Fruit fly (Drosophila melanogaster) whole organism, prepupa: ENCODE measurements around the gene CG15152.

ENCODE experiments used
- CG11762 ChIP-seq: fragments of 200-800 bp; sonication (Bioruptor generic); optimal IDR thresholded peaks from 3 replicates; lab custom pipeline; 2016; ENCODE audit warnings: missing biosample characterization, missing genetic modification characterization; ENCODE audit not compliant: insufficient read depth
- CG31627 ChIP-seq: fragments of 200-800 bp; sonication (Bioruptor generic); optimal IDR thresholded peaks from 3 replicates; lab custom pipeline; 2016; ENCODE audit warnings: missing biosample characterization, missing genetic modification characterization
- CG34406 ChIP-seq: fragments of 200-800 bp; sonication (Bioruptor generic); optimal IDR thresholded peaks from 3 replicates; lab custom pipeline; 2016; ENCODE audit warnings: missing biosample characterization, missing genetic modification characterization
- CG3919 ChIP-seq: fragments of 200-800 bp; sonication (Bioruptor generic); optimal IDR thresholded peaks from 3 replicates; lab custom pipeline; 2016; ENCODE audit warnings: missing biosample characterization, missing genetic modification characterization
- CG6163 ChIP-seq: fragments of 200-800 bp; sonication (Bioruptor generic); IDR thresholded peaks from 3 replicates; pipeline ENCODE4 v1.3.6; 2022; ENCODE audit warnings: missing biosample characterization, missing genetic modification characterization
- CG6276 ChIP-seq: fragments of 200-800 bp; sonication (Bioruptor generic); optimal IDR thresholded peaks from 2 replicates; lab custom pipeline; 2017; ENCODE audit warnings: missing biosample characterization, mild to moderate bottlenecking, missing genetic modification characterization
- CG6792 ChIP-seq: fragments of 200-800 bp; sonication (Bioruptor generic); optimal IDR thresholded peaks from 3 replicates; lab custom pipeline; 2016; ENCODE audit warnings: missing biosample characterization, missing genetic modification characterization
- CG6808 ChIP-seq: fragments of 200-800 bp; sonication (Bioruptor generic); optimal IDR thresholded peaks from 3 replicates; lab custom pipeline; 2017; ENCODE audit warnings: missing biosample characterization, missing genetic modification characterization, mild to moderate bottlenecking, moderate library complexity, missing genetic modification reagents
- CG8119 ChIP-seq: fragments of 200-800 bp; sonication (Bioruptor generic); IDR thresholded peaks from 3 replicates; pipeline ENCODE4 v1.3.6; 2022; ENCODE audit warnings: missing biosample characterization, missing genetic modification characterization
- Ets21C ChIP-seq: fragments of 200-800 bp; sonication (Bioruptor generic); optimal IDR thresholded peaks from 3 replicates; lab custom pipeline; 2016; ENCODE audit warnings: missing biosample characterization, missing genetic modification characterization
- Met ChIP-seq: fragments of 200-800 bp; sonication (Bioruptor generic); optimal IDR thresholded peaks from 3 replicates; lab custom pipeline; 2016; ENCODE audit warnings: missing biosample characterization, missing genetic modification characterization
- OdsH ChIP-seq: fragments of 200-800 bp; sonication (Bioruptor generic); optimal IDR thresholded peaks from 3 replicates; lab custom pipeline; 2016; ENCODE audit warnings: missing biosample characterization, missing genetic modification characterization
- Sox14 ChIP-seq: fragments of 200-800 bp; sonication (Bioruptor generic); optimal IDR thresholded peaks from 3 replicates; lab custom pipeline; 2016; ENCODE audit warnings: missing biosample characterization, missing genetic modification characterization
- Sox15 ChIP-seq: fragments of 200-800 bp; sonication (Bioruptor generic); optimal IDR thresholded peaks from 3 replicates; lab custom pipeline; 2016; ENCODE audit warnings: missing biosample characterization, missing genetic modification characterization
- acj6 ChIP-seq: fragments of 200-800 bp; sonication (Bioruptor generic); optimal IDR thresholded peaks from 3 replicates; lab custom pipeline; 2016; ENCODE audit warnings: missing biosample characterization, missing genetic modification characterization
- dac ChIP-seq: fragments of 200-800 bp; sonication (Bioruptor generic); optimal IDR thresholded peaks from 2 replicates; lab custom pipeline; 2017; ENCODE audit warnings: missing biosample characterization, mild to moderate bottlenecking, missing genetic modification characterization
- esn ChIP-seq: fragments of 200-800 bp; sonication (Bioruptor generic); optimal IDR thresholded peaks from 2 replicates; lab custom pipeline; 2016; ENCODE audit warnings: missing biosample characterization, mild to moderate bottlenecking, missing genetic modification characterization, moderate library complexity
- fkh ChIP-seq: fragments of 200-800 bp; sonication (Bioruptor generic); optimal IDR thresholded peaks from 3 replicates; lab custom pipeline; 2017; ENCODE audit warnings: missing biosample characterization, mild to moderate bottlenecking, missing genetic modification characterization, moderate library complexity
- salr ChIP-seq, 2 experiments: fragments of 200-800 bp; sonication (Bioruptor generic); optimal IDR thresholded peaks; 3 replicates each; lab custom pipeline; 2016 to 2018; ENCODE audit warnings: missing biosample characterization in 2 of 2, missing genetic modification characterization in 2 of 2, mild to moderate bottlenecking in 1 of 2
- topi ChIP-seq: fragments of 200-800 bp; sonication (Bioruptor generic); optimal IDR thresholded peaks from 3 replicates; lab custom pipeline; 2016; ENCODE audit warnings: missing biosample characterization, missing genetic modification characterization

The CG15152 gene

dm6 chr2L:18158622-18159043 lies 44.3 kb downstream of the CG15152 start:
- TF ChIP-seq Sox14 (GFP tag; lab: Kevin White, UChicago), result no peak
- peak; percentile 20 for TF ChIP-seq fkh

DNA sequence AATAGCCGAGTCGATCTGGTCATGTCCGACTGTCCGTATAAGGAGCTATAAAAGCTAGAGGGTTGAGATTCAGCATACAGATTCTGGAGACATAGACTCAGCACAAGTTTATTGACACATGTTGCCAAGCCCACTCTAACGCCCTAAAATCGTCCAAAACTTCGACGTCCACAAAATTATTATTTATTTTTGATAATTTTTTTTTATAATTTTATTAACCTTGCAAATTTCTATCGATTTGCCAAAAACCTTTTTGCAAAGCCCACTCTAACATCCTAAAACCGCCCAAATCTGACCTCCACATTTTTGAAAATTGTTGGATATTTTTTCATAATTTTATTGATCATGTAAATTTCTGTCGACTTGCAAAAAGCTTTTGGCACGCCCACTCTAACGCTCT lies 44.8 kb downstream of the CG15152 start, which contains the start of gene JMJD4:
Gene JMJD4, minus strand, starts transcription at position 101 of the 400 bp plus-strand sequence.
- TF ChIP-seq CG8119 (GFP tag; lab: Robert Waterston, UW) (no peak), CG3919 (no peak), CG6276 (no peak), CG6792 (GFP tag; lab: Kevin White, UChicago) (no peak), CG11762 (GFP tag; lab: Kevin White, UChicago) (no peak), CG31627 (GFP tag; lab: Kevin White, UChicago) (no peak), esn (GFP tag; lab: Kevin White, UChicago) (no peak), CG6163 (no peak), Met (no peak), Sox15 (GFP tag; lab: Kevin White, UChicago) (no peak), dac (GFP tag; lab: Kevin White, UChicago) (no peak), CG34406 (GFP tag; lab: Kevin White, UChicago) (no peak), OdsH (GFP tag; lab: Kevin White, UChicago) (no peak), Ets21C (no peak), Sox14 (GFP tag; lab: Kevin White, UChicago) (no peak), CG6808 (GFP tag; lab: Kevin White, UChicago) (no peak), acj6 (GFP tag; lab: Kevin White, UChicago) (no peak), topi (no peak), salr (GFP tag; optimal IDR thresholded peaks at IDR 0.05; lab: Kevin White, UChicago) (no peak)
